Worm (Caenorhabditis elegans): ENCODE data around the gene W02H3.3.

W02H3.3 gene

DNA sequence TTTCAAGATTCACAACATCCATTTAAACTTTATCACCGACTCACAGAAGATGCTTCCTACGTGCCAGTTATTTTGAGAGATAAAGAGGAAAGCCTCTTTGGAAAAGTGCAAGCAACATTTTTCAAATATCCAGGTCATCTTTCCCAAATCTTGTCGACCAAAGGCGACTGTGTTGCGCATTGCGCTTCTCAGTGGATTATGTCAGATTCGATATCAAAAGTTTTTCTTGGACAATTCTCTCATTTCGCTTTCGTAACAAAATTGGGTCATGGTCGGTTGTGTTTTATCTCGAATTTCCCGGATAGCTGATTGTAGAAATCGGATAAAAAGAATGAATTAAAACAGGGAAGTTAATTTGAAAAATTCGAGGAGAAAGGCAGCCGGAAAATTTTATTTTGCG lies 30.7 kb downstream of the W02H3.3 start:
- TF ChIP-seq lsy-12 (tag; optimal IDR thresholded peaks at IDR 0.05) (no peak), unc-39 (tag; optimal IDR thresholded peaks at IDR 0.05) (no peak), nhr-25 (tag; optimal IDR thresholded peaks at IDR 0.05) (no peak), elt-3 (tag; optimal IDR thresholded peaks at IDR 0.05) (no peak), egl-27 (tag; optimal IDR thresholded peaks at IDR 0.05) (no peak), hmg-11 (tag; optimal IDR thresholded peaks at IDR 0.05) (no peak), ama-1 (optimal IDR thresholded peaks at IDR 0.05) (no peak), jun-1 (tag; optimal IDR thresholded peaks at IDR 0.05) (no peak), R02D3.7 (tag; optimal IDR thresholded peaks at IDR 0.05) (no peak), ceh-82 (tag; optimal IDR thresholded peaks at IDR 0.05) (no peak), zag-1 (tag; optimal IDR thresholded peaks at IDR 0.05) (no peak), skn-1 (tag; optimal IDR thresholded peaks at IDR 0.05) (no peak), nhr-28 (tag; optimal IDR thresholded peaks at IDR 0.05) (no peak), nhr-12 (tag; optimal IDR thresholded peaks at IDR 0.05) (no peak), nhr-23 (tag; optimal IDR thresholded peaks at IDR 0.05) (peak; percentile 93), nhr-43 (tag; optimal IDR thresholded peaks at IDR 0.05; ENCODE audit: poor library complexity, severe bottlenecking) (peak; percentile 27), fkh-2 (tag; optimal IDR thresholded peaks at IDR 0.05) (no peak), pqm-1 (tag; optimal IDR thresholded peaks at IDR 0.05) (no peak)

DNA sequence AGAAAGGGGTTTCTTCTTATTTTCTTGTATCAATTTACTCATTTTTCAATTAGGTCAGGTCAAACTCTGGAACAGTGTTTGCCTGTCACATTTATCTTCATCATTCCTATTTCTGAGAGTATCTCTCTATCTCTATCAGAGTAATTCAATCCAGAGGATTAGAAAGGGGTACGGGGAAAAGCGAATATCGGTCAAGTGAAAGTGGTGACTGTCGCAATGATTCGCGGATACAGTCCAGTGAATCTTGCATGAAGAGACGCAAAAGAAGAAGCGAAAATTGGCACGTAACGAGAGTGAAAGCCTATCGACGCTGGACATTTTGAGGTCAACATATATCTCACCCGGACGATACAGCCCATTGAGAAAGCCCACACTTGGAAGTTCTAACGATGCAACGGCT lies 33.2 kb downstream of the W02H3.3 start, which contains the start of gene lpr-4:
Gene lpr-4, plus strand, starts transcription at position 328 of the 400 bp plus-strand sequence.
- TF ChIP-seq nhr-25 (tag; optimal IDR thresholded peaks at IDR 0.05) (peak; percentile 49), unc-62 (GFP tag; optimal IDR thresholded peaks at IDR 0.05) (peak; percentile 60), nhr-23 (tag; optimal IDR thresholded peaks at IDR 0.05) (peak; percentile 99), nhr-28 (tag; optimal IDR thresholded peaks at IDR 0.05) (no peak), nhr-43 (tag; optimal IDR thresholded peaks at IDR 0.05; ENCODE audit: poor library complexity, severe bottlenecking) (peak; percentile 56)

DNA sequence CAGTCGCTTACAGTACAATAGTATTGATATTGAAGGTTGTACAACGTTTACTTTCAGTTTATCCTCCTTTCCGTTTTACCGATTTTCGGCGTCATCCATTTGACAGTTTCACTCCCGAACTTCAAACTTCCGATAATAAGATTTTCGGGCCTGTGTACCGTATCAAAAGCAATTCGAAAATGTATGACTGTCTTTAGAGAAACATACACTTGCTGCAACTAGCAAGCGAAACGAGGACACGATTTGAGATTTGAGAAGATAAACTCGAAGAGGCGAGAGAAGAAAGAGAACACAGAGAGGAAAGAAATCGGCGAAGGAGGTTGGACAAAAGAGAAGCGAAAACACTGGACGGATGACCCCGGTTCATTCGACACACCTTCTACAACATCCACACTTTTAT lies 36.1 kb downstream of the W02H3.3 start, which contains the start of gene lpr-5:
Gene lpr-5, plus strand, starts transcription at position 220 of the 400 bp plus-strand sequence.
- TF ChIP-seq snpc-4 (tag; optimal IDR thresholded peaks at IDR 0.05) (no peak), nhr-76 (tag; optimal IDR thresholded peaks at IDR 0.05) (no peak), ztf-11 (tag; optimal IDR thresholded peaks at IDR 0.05) (no peak), sea-2 (GFP tag; optimal IDR thresholded peaks at IDR 0.05) (no peak), nhr-11 (tag; optimal IDR thresholded peaks at IDR 0.05) (no peak), zag-1 (tag; optimal IDR thresholded peaks at IDR 0.05) (no peak), lsy-12 (tag; optimal IDR thresholded peaks at IDR 0.05) (no peak), pha-4 (tag; optimal IDR thresholded peaks at IDR 0.05) (no peak), lin-39 (tag; optimal IDR thresholded peaks at IDR 0.05) (no peak), nhr-28 (tag; optimal IDR thresholded peaks at IDR 0.05) (no peak), nhr-12 (tag; optimal IDR thresholded peaks at IDR 0.05) (no peak), nhr-77 (tag; optimal IDR thresholded peaks at IDR 0.05) (no peak), ama-1 (optimal IDR thresholded peaks at IDR 0.05) (no peak), egl-27 (tag; optimal IDR thresholded peaks at IDR 0.05) (no peak), nhr-23 (tag; optimal IDR thresholded peaks at IDR 0.05) (peak; percentile 82), aly-2 (tag; optimal IDR thresholded peaks at IDR 0.05) (no peak), unc-62 (GFP tag; optimal IDR thresholded peaks at IDR 0.05) (no peak), nhr-43 (tag; optimal IDR thresholded peaks at IDR 0.05; ENCODE audit: poor library complexity, severe bottlenecking) (peak; percentile 8), ceh-28 (tag; optimal IDR thresholded peaks at IDR 0.05) (no peak), elt-2 (tag; optimal IDR thresholded peaks at IDR 0.05) (no peak), jun-1 (tag; optimal IDR thresholded peaks at IDR 0.05) (no peak), elt-1 (tag; optimal IDR thresholded peaks at IDR 0.05) (peak; percentile 5), nhr-25 (tag; optimal IDR thresholded peaks at IDR 0.05) (peak; percentile 57), ZK546.5 (tag; optimal IDR thresholded peaks at IDR 0.05) (no peak), tbx-2 (tag; optimal IDR thresholded peaks at IDR 0.05) (no peak), egl-5 (tag; optimal IDR thresholded peaks at IDR 0.05) (no peak), skn-1 (tag; optimal IDR thresholded peaks at IDR 0.05) (no peak), fkh-2 (tag; optimal IDR thresholded peaks at IDR 0.05) (no peak), ceh-82 (tag; optimal IDR thresholded peaks at IDR 0.05) (no peak), ceh-16 (tag; optimal IDR thresholded peaks at IDR 0.05) (no peak), hmg-11 (tag; optimal IDR thresholded peaks at IDR 0.05) (no peak), fos-1 (tag; optimal IDR thresholded peaks at IDR 0.05) (no peak), mml-1 (tag; optimal IDR thresholded peaks at IDR 0.05) (no peak)

DNA sequence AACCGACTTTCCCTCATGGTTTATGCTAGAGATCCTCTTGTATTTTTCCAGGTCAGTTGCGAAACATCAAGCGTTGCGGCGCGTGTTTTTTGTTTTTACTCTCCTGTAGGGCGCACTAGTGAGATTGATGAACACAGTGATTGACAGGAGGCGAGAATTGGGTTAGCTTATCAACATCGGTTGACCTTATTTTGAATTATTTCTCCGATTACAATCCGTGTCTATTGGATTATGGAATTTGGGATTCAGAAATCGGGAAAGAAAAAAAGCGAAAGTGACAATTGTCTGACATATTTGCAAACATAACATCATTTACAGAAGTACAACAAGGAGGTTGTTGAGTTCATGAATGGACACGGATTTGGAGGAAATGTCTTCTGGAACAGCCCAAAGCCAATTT lies 37.0 kb downstream of the W02H3.3 start:
- TF ChIP-seq nhr-23 (tag; optimal IDR thresholded peaks at IDR 0.05) (peak; percentile 96), elt-3 (tag; optimal IDR thresholded peaks at IDR 0.05) (peak in 1 of 3 experiments; percentile 26), ama-1 (optimal IDR thresholded peaks at IDR 0.05) (peak; percentile 65), nhr-76 (tag; optimal IDR thresholded peaks at IDR 0.05) (no peak), lsy-12 (tag; optimal IDR thresholded peaks at IDR 0.05) (no peak), nhr-43 (tag; optimal IDR thresholded peaks at IDR 0.05; ENCODE audit: poor library complexity, severe bottlenecking) (peak; percentile 14), lin-39 (tag; optimal IDR thresholded peaks at IDR 0.05) (no peak), lin-15B (tag; optimal IDR thresholded peaks at IDR 0.05) (no peak)
